Worm (Caenorhabditis elegans) whole organism, young adult: ENCODE results near the gene C16C10.9.

Experiments used
- B0261.1 ChIP-seq: sonication (generic microtip); optimal IDR thresholded peaks from 2 replicates; lab custom pipeline; 2016; ENCODE audit warnings: mild to moderate bottlenecking, missing genetic modification characterization, moderate library complexity, missing compliant biosample characterization
- cebp-2 ChIP-seq: fragments of 200-800 bp; sonication (Bioruptor generic); IDR thresholded peaks from 2 replicates; pipeline ENCODE4 v1.3.6; 2022; ENCODE audit warnings: missing genetic modification characterization, missing compliant biosample characterization
- nfya-2 ChIP-seq: fragments of 200-800 bp; sonication (Bioruptor generic); IDR thresholded peaks from 2 replicates; pipeline ENCODE4 v1.3.6; 2022; ENCODE audit warnings: missing genetic modification reagents, missing genetic modification characterization, missing compliant biosample characterization
- ztf-26 ChIP-seq: sonication (generic microtip); optimal IDR thresholded peaks from 2 replicates; lab custom pipeline; 2017; ENCODE audit warnings: missing genetic modification characterization, missing compliant biosample characterization

ce11 chrIII:4191091-4191638 lies 34.0 kb upstream of the C16C10.9 start, which contains the start of gene dnj-16:
- no peak for TF ChIP-seq nfya-2 (GFP tag; lab: Robert Waterston, UW)
- no peak for TF ChIP-seq ztf-26 (tag; lab: Kevin White, UChicago)
- TF ChIP-seq B0261.1 (tag; lab: Kevin White, UChicago): no peak
- no peak for TF ChIP-seq cebp-2
